Fruit fly (Drosophila melanogaster) whole organism, wandering third instar larva: Measurements from ENCODE around the gene Acat2.

Source experiments
- Abd-B ChIP-seq: fragments of >200 bp; optimal IDR thresholded peaks from 2 replicates; lab custom pipeline; 2017; ENCODE audit warnings: missing biosample characterization, missing genetic modification characterization
- CG32264 ChIP-seq: fragments of 200-800 bp; sonication (Bioruptor generic); optimal IDR thresholded peaks from 2 replicates; lab custom pipeline; 2016; ENCODE audit warnings: missing biosample characterization, missing genetic modification characterization
- CG9705 ChIP-seq: fragments of 200-800 bp; sonication (Bioruptor generic); optimal IDR thresholded peaks from 2 replicates; lab custom pipeline; 2018; ENCODE audit warnings: missing biosample characterization, mild to moderate bottlenecking, missing genetic modification characterization
- CrebA ChIP-seq: fragments of 200-800 bp; sonication (Bioruptor generic); optimal IDR thresholded peaks from 2 replicates; lab custom pipeline; 2016; ENCODE audit warnings: missing biosample characterization, mild to moderate bottlenecking, missing genetic modification characterization, borderline replicate concordance
- Dfd ChIP-seq: fragments of >200 bp; optimal IDR thresholded peaks from 2 replicates; lab custom pipeline; 2017; ENCODE audit warnings: missing biosample characterization, missing genetic modification characterization
- Dif ChIP-seq: fragments of 200-275, 200-300 bp; sonication (Bioruptor generic); optimal IDR thresholded peaks from 2 replicates; lab custom pipeline; 2018; ENCODE audit warnings: missing biosample characterization, missing genetic modification characterization; ENCODE audit not compliant: partially characterized antibody
- HLH106 ChIP-seq: fragments of 200-800 bp; optimal IDR thresholded peaks from 3 replicates; lab custom pipeline; 2019; ENCODE audit warnings: missing biosample characterization, mild to moderate bottlenecking, missing genetic modification characterization, moderate library complexity
- Hnf4 ChIP-seq: fragments of 200-800 bp; sonication (Bioruptor generic); optimal IDR thresholded peaks from 2 replicates; lab custom pipeline; 2016; ENCODE audit warnings: missing biosample characterization, mild to moderate bottlenecking, missing genetic modification characterization
- Hr78 ChIP-seq: fragments of >200 bp; optimal IDR thresholded peaks from 2 replicates; lab custom pipeline; 2017; ENCODE audit warnings: missing biosample characterization, missing genetic modification characterization
- Hr83 ChIP-seq: fragments of 200-300 bp; sonication (Bioruptor generic); optimal IDR thresholded peaks from 2 replicates; lab custom pipeline; 2016; ENCODE audit warnings: missing biosample characterization, mild to moderate bottlenecking, missing genetic modification characterization, moderate library complexity; ENCODE audit not compliant: poor library complexity, severe bottlenecking
- Jra ChIP-seq: sonication (Bioruptor generic); optimal IDR thresholded peaks from 2 replicates; lab custom pipeline; 2016; ENCODE audit warnings: missing biosample characterization, missing genetic modification characterization
- Mio ChIP-seq: sonication (Bioruptor generic); optimal IDR thresholded peaks from 2 replicates; lab custom pipeline; 2016; ENCODE audit warnings: missing biosample characterization, missing genetic modification characterization
- Myc ChIP-seq: fragments of >200 bp; optimal IDR thresholded peaks from 2 replicates; lab custom pipeline; 2017
- N ChIP-seq: fragments of >200 bp; optimal IDR thresholded peaks from 2 replicates; lab custom pipeline; 2018; ENCODE audit warnings: missing biosample characterization, missing external identifiers, missing genetic modification characterization
- OdsH ChIP-seq: fragments of 200-800 bp; sonication (Bioruptor generic); optimal IDR thresholded peaks from 2 replicates; lab custom pipeline; 2016; ENCODE audit warnings: missing biosample characterization, mild to moderate bottlenecking, missing genetic modification characterization
- Rel ChIP-seq, 2 experiments: fragments of 200-800 bp; sonication (Bioruptor generic) in 1 of 2; optimal IDR thresholded peaks; 2 replicates in 1 of 2; 3 replicates in 1 of 2; lab custom pipeline; 2016 to 2019; ENCODE audit warnings: mild to moderate bottlenecking in 2 of 2, missing biosample characterization in 2 of 2, missing genetic modification characterization in 2 of 2, moderate library complexity in 1 of 2
- Sp1 ChIP-seq: fragments of 200-800 bp; sonication (Bioruptor generic); optimal IDR thresholded peaks from 3 replicates; lab custom pipeline; 2019; ENCODE audit warnings: missing biosample characterization, mild to moderate bottlenecking, missing genetic modification characterization, moderate library complexity
- Vsx2 ChIP-seq: fragments of 200-300, 225-300 bp; sonication (Bioruptor generic); optimal IDR thresholded peaks from 2 replicates; lab custom pipeline; 2018; ENCODE audit warnings: missing biosample characterization, missing genetic modification characterization; ENCODE audit not compliant: partially characterized antibody
- br ChIP-seq: fragments of 200-800 bp; sonication (Bioruptor generic); optimal IDR thresholded peaks from 2 replicates; lab custom pipeline; 2016; ENCODE audit warnings: missing biosample characterization, missing genetic modification characterization
- dl ChIP-seq, 2 experiments: fragments of 175-275, 200-275 bp in 1 of 2; fragments of 200-275 bp in 1 of 2; sonication (Bioruptor generic); optimal IDR thresholded peaks; lab custom pipeline; 2018; ENCODE audit warnings: mild to moderate bottlenecking in 2 of 2, missing biosample characterization in 2 of 2, missing genetic modification characterization in 2 of 2, moderate library complexity in 2 of 2; ENCODE audit not compliant: partially characterized antibody in 2 of 2, insufficient read depth in 1 of 2
- dmrt93B ChIP-seq: fragments of 200-800 bp; sonication (Bioruptor generic); optimal IDR thresholded peaks from 2 replicates; lab custom pipeline; 2018; ENCODE audit warnings: missing biosample characterization, mild to moderate bottlenecking, missing genetic modification characterization
- dsf ChIP-seq: sonication (Bioruptor generic); optimal IDR thresholded peaks from 2 replicates; lab custom pipeline; 2016; ENCODE audit warnings: missing biosample characterization, missing genetic modification characterization, borderline replicate concordance
- ey ChIP-seq: fragments of 200-800 bp; sonication (Bioruptor generic); optimal IDR thresholded peaks from 2 replicates; lab custom pipeline; 2016; ENCODE audit warnings: missing biosample characterization, missing genetic modification characterization
- foxo ChIP-seq, 2 experiments: fragments of 200-800 bp; sonication (Bioruptor generic); optimal IDR thresholded peaks; 2 replicates in 1 of 2; 3 replicates in 1 of 2; lab custom pipeline; 2016 to 2017; ENCODE audit warnings: missing biosample characterization in 2 of 2, missing genetic modification characterization in 2 of 2
- fru ChIP-seq: fragments of 200-800 bp; sonication (Bioruptor generic); optimal IDR thresholded peaks from 3 replicates; lab custom pipeline; 2016; ENCODE audit warnings: missing biosample characterization, mild to moderate bottlenecking, missing genetic modification characterization
- h ChIP-seq: fragments of 200-800 bp; sonication (Bioruptor generic); optimal IDR thresholded peaks from 3 replicates; lab custom pipeline; 2016; ENCODE audit warnings: missing biosample characterization, mild to moderate bottlenecking, missing genetic modification characterization
- jim ChIP-seq: fragments of 175-275, 200-325 bp; sonication (Bioruptor generic); optimal IDR thresholded peaks from 2 replicates; lab custom pipeline; 2016; ENCODE audit warnings: missing biosample characterization, mild to moderate bottlenecking, missing genetic modification characterization
- lola ChIP-seq: fragments of >200 bp; optimal IDR thresholded peaks from 2 replicates; lab custom pipeline; 2017; ENCODE audit warnings: missing biosample characterization, missing genetic modification characterization
- pan ChIP-seq: fragments of >200 bp; optimal IDR thresholded peaks from 2 replicates; lab custom pipeline; 2017
- psq ChIP-seq: fragments of 200-800 bp; sonication (Bioruptor generic); optimal IDR thresholded peaks from 3 replicates; lab custom pipeline; 2017; ENCODE audit warnings: missing biosample characterization, mild to moderate bottlenecking, missing genetic modification characterization, moderate library complexity
- rgr ChIP-seq: fragments of 200-800 bp; sonication (Bioruptor generic); optimal IDR thresholded peaks from 3 replicates; lab custom pipeline; 2016; ENCODE audit warnings: missing biosample characterization, mild to moderate bottlenecking, missing genetic modification characterization
- sage ChIP-seq: fragments of 200-800 bp; sonication (Bioruptor generic); optimal IDR thresholded peaks from 2 replicates; lab custom pipeline; 2016; ENCODE audit warnings: missing biosample characterization, mild to moderate bottlenecking, missing genetic modification characterization
- sv ChIP-seq: fragments of 200-800 bp; sonication (Bioruptor generic); optimal IDR thresholded peaks from 3 replicates; lab custom pipeline; 2016; ENCODE audit warnings: missing biosample characterization, missing genetic modification characterization
- tai ChIP-seq: sonication (Bioruptor generic); optimal IDR thresholded peaks from 2 replicates; lab custom pipeline; 2016; ENCODE audit warnings: missing biosample characterization, missing genetic modification characterization
- usp ChIP-seq: fragments of >200 bp; optimal IDR thresholded peaks from 2 replicates; lab custom pipeline; 2017; ENCODE audit warnings: missing biosample characterization, missing genetic modification characterization
- woc ChIP-seq: sonication (Bioruptor generic); optimal IDR thresholded peaks from 2 replicates; lab custom pipeline; 2016; ENCODE audit warnings: missing biosample characterization, mild to moderate bottlenecking, missing genetic modification characterization

Gene Acat2

dm6 chr3L:1322159-1322558 lies 19.4 kb downstream of the Acat2 start:
- TF ChIP-seq CrebA (GFP tag; lab: Kevin White, UChicago): no peak
- peak; percentile 99 for TF ChIP-seq Dfd
- TF ChIP-seq, all 38 proteins: peak for 1

dm6 chr3L:1322706-1323105 lies 20.0 kb downstream of the Acat2 start, which contains the start of gene CG9184:
CG9184 (minus strand) TSS chr3L:1322806.
- TF ChIP-seq h (GFP tag; lab: Kevin White, UChicago): no peak
- TF ChIP-seq Abd-B (GFP tag; lab: Kevin White, UChicago): no peak
- no peak for TF ChIP-seq Sp1 (GFP tag; lab: Kevin White, UChicago)
- no peak for TF ChIP-seq HLH106 (tag; lab: Kevin White, UChicago)
- TF ChIP-seq psq: no peak
- TF ChIP-seq Dfd: no peak
- no peak for TF ChIP-seq Hr83 (GFP tag; lab: Kevin White, UChicago)

dm6 chr3L:1323136-1323535 lies 20.4 kb downstream of the Acat2 start:
- TF ChIP-seq lola (no peak), dsf (no peak), usp (no peak), Rel (GFP tag; optimal IDR thresholded peaks at IDR 0.05; lab: Kevin White, UChicago) (no peak), Rel (tag; optimal IDR thresholded peaks at IDR 0.05; lab: Kevin White, UChicago) (no peak), dl (GFP tag; optimal IDR thresholded peaks at IDR 0.05; lab: Kevin White, UChicago; ENCODE audit: insufficient read depth in 1 of 2, partially characterized antibody in 2 of 2) (no peak), Hr78 (no peak), jim (GFP tag; lab: Kevin White, UChicago) (no peak), Sp1 (GFP tag; lab: Kevin White, UChicago) (peak; percentile 15), Dfd (no peak), foxo (GFP tag; optimal IDR thresholded peaks at IDR 0.05; lab: Kevin White, UChicago) (peak in 1 of 2 experiments; percentile 40), fru (GFP tag; lab: Kevin White, UChicago) (peak; percentile 36), Mio (GFP tag; lab: Kevin White, UChicago) (no peak), Hr83 (GFP tag; lab: Kevin White, UChicago) (no peak), ey (GFP tag; lab: Kevin White, UChicago) (peak; percentile 52), Myc (no peak), Hnf4 (GFP tag; lab: Kevin White, UChicago) (no peak), Vsx2 (GFP tag; lab: Kevin White, UChicago) (no peak), OdsH (GFP tag; lab: Kevin White, UChicago) (peak; percentile 39), HLH106 (tag; lab: Kevin White, UChicago) (peak; percentile 26), CG32264 (GFP tag; lab: Kevin White, UChicago) (no peak), woc (GFP tag; lab: Kevin White, UChicago) (no peak), pan (lab: Kevin White, UChicago) (no peak), br (GFP tag; lab: Kevin White, UChicago) (peak; percentile 35), h (GFP tag; lab: Kevin White, UChicago) (no peak), tai (GFP tag; lab: Kevin White, UChicago) (no peak), CG9705 (no peak), Abd-B (GFP tag; lab: Kevin White, UChicago) (no peak), Dif (no peak), dmrt93B (GFP tag; lab: Kevin White, UChicago) (no peak), rgr (peak; percentile 50), N (GFP tag; lab: Kevin White, UChicago) (no peak), sv (GFP tag; lab: Kevin White, UChicago) (peak; percentile 54), sage (GFP tag; lab: Kevin White, UChicago) (no peak), Jra (GFP tag; lab: Kevin White, UChicago) (no peak), psq (peak; percentile 23)
